Fruit fly (Drosophila melanogaster) whole organism, embryonic: ENCODE results near the gene COX7AL2.
A peak's percentile ranks its signal among the peaks of the same experiment; 100 is the strongest.

Experiments
- ATbp ChIP-seq: fragments of 200-800 bp; sonication (Bioruptor generic); optimal IDR thresholded peaks from 2 replicates; lab custom pipeline; 2017; ENCODE audit warnings: missing biosample characterization, mild to moderate bottlenecking, missing genetic modification characterization, missing genetic modification reagents
- Ada2b ChIP-seq: fragments of 200-800 bp; sonication (Bioruptor generic); IDR thresholded peaks from 2 replicates; pipeline ENCODE4 v1.3.6; 2022; ENCODE audit warnings: missing biosample characterization, missing genetic modification characterization
- Asciz ChIP-seq: fragments of 200-800 bp; sonication (Bioruptor generic); optimal IDR thresholded peaks from 2 replicates; lab custom pipeline; 2017; ENCODE audit warnings: missing biosample characterization, mild to moderate bottlenecking, missing genetic modification characterization, missing genetic modification reagents
- Atf3 ChIP-seq: fragments of 200-800 bp; sonication (Bioruptor generic); optimal IDR thresholded peaks from 3 replicates; lab custom pipeline; 2016; ENCODE audit warnings: missing biosample characterization, missing genetic modification characterization
- CG12219 ChIP-seq: fragments of 200-800 bp; sonication (Bioruptor generic); optimal IDR thresholded peaks from 3 replicates; lab custom pipeline; 2018; ENCODE audit warnings: missing biosample characterization, mild to moderate bottlenecking, missing genetic modification characterization
- CG12744 ChIP-seq: fragments of 200-800 bp; sonication (Bioruptor generic); optimal IDR thresholded peaks from 2 replicates; lab custom pipeline; 2016; ENCODE audit warnings: missing biosample characterization, missing genetic modification characterization
- CG16813 ChIP-seq: fragments of 200-800 bp; sonication (Bioruptor generic); IDR thresholded peaks from 3 replicates; pipeline ENCODE4 v1.3.6; 2022; ENCODE audit warnings: missing biosample characterization, missing genetic modification characterization; ENCODE audit not compliant: partially characterized antibody
- CG17359 ChIP-seq: fragments of 200-800 bp; sonication (Bioruptor generic); optimal IDR thresholded peaks from 3 replicates; lab custom pipeline; 2018; ENCODE audit warnings: missing biosample characterization, mild to moderate bottlenecking, missing genetic modification characterization, moderate library complexity
- CG17612 ChIP-seq: fragments of 200-800 bp; sonication (Bioruptor generic); IDR thresholded peaks from 2 replicates; pipeline ENCODE4 v1.3.6; 2022; ENCODE audit warnings: missing biosample characterization, missing genetic modification characterization
- CG17802 ChIP-seq: fragments of 200-800 bp; sonication (Bioruptor generic); optimal IDR thresholded peaks from 2 replicates; lab custom pipeline; 2018; ENCODE audit warnings: missing biosample characterization, mild to moderate bottlenecking, missing genetic modification characterization, moderate library complexity
- CG2116 ChIP-seq: fragments of 200-800 bp; sonication (Bioruptor generic); optimal IDR thresholded peaks from 3 replicates; lab custom pipeline; 2018; ENCODE audit warnings: missing biosample characterization, mild to moderate bottlenecking, missing genetic modification characterization
- CG31441 ChIP-seq: fragments of 200-800 bp; sonication (Bioruptor generic); IDR thresholded peaks from 2 replicates; pipeline ENCODE4 v1.3.6; 2022; ENCODE audit warnings: missing biosample characterization, missing genetic modification characterization
- CG34224 ChIP-seq: fragments of 200-800 bp; sonication (Bioruptor generic); IDR thresholded peaks from 3 replicates; pipeline ENCODE4 v1.3.6; 2022; ENCODE audit warnings: missing biosample characterization, missing genetic modification characterization; ENCODE audit not compliant: partially characterized antibody
- CG42726 ChIP-seq: fragments of 200-800 bp; sonication (Bioruptor generic); IDR thresholded peaks from 2 replicates; pipeline ENCODE4 v1.3.6; 2022; ENCODE audit warnings: missing biosample characterization, missing genetic modification characterization; ENCODE audit not compliant: partially characterized antibody
- CG4328 ChIP-seq: fragments of 200-800 bp; sonication (Bioruptor generic); optimal IDR thresholded peaks from 3 replicates; lab custom pipeline; 2017; ENCODE audit warnings: missing biosample characterization, missing genetic modification reagents, missing genetic modification characterization
- CG5180 ChIP-seq: fragments of 200-800 bp; sonication (Bioruptor generic); optimal IDR thresholded peaks from 3 replicates; lab custom pipeline; 2017; ENCODE audit warnings: missing biosample characterization, missing genetic modification characterization, mild to moderate bottlenecking, moderate library complexity, missing genetic modification reagents
- CG6813 ChIP-seq: fragments of 200-800 bp; sonication (Bioruptor generic); optimal IDR thresholded peaks from 2 replicates; lab custom pipeline; 2017; ENCODE audit warnings: missing biosample characterization, missing genetic modification characterization, mild to moderate bottlenecking, moderate library complexity, missing genetic modification reagents
- CG7271 ChIP-seq: fragments of 200-800 bp; sonication (Bioruptor generic); optimal IDR thresholded peaks from 2 replicates; lab custom pipeline; 2018; ENCODE audit warnings: missing biosample characterization, mild to moderate bottlenecking, missing genetic modification characterization, moderate library complexity
- CG8359 ChIP-seq: fragments of 200-800 bp; sonication (Bioruptor generic); optimal IDR thresholded peaks from 2 replicates; lab custom pipeline; 2017; ENCODE audit warnings: missing biosample characterization, mild to moderate bottlenecking, missing genetic modification characterization, borderline replicate concordance
- CG8944 ChIP-seq: fragments of 200-800 bp; sonication (Bioruptor generic); optimal IDR thresholded peaks from 3 replicates; lab custom pipeline; 2016; ENCODE audit warnings: missing biosample characterization, missing genetic modification characterization
- CG9609 ChIP-seq: fragments of 200-800 bp; sonication (Bioruptor generic); optimal IDR thresholded peaks from 3 replicates; lab custom pipeline; 2016; ENCODE audit warnings: missing biosample characterization, missing genetic modification characterization
- CHES-1-like ChIP-seq: fragments of 200-800 bp; sonication (Bioruptor generic); optimal IDR thresholded peaks from 2 replicates; lab custom pipeline; 2016; ENCODE audit warnings: missing biosample characterization, missing genetic modification characterization
- Dbx ChIP-seq: fragments of 200-800 bp; sonication (Bioruptor generic); IDR thresholded peaks from 3 replicates; pipeline ENCODE4 v1.3.6; 2022; ENCODE audit warnings: missing biosample characterization, missing genetic modification characterization
- E2f1 ChIP-seq: fragments of 200-800 bp; sonication (Bioruptor generic); IDR thresholded peaks from 2 replicates; pipeline ENCODE4 v1.3.6; 2022; ENCODE audit warnings: missing biosample characterization, missing genetic modification characterization
- Eip74EF ChIP-seq, 2 experiments: fragments of 200-800 bp in 1 of 2; fragments of >200 bp in 1 of 2; sonication (Bioruptor generic) in 1 of 2; optimal IDR thresholded peaks; 2 replicates each; lab custom pipeline; 2017 to 2019; ENCODE audit warnings: missing biosample characterization in 2 of 2, missing genetic modification characterization in 2 of 2, mild to moderate bottlenecking in 1 of 2, moderate library complexity in 1 of 2
- Ptx1 ChIP-seq: fragments of 200-800 bp; sonication (Bioruptor generic); IDR thresholded peaks from 2 replicates; pipeline ENCODE4 v1.3.6; 2022; ENCODE audit warnings: missing biosample characterization, missing genetic modification characterization
- Sin3A ChIP-seq: fragments of >200 bp; optimal IDR thresholded peaks from 2 replicates; lab custom pipeline; 2018
- ac ChIP-seq: fragments of 200-800 bp; sonication (Bioruptor generic); optimal IDR thresholded peaks from 3 replicates; lab custom pipeline; 2017; ENCODE audit warnings: missing biosample characterization, mild to moderate bottlenecking, missing genetic modification characterization
- bbx ChIP-seq: fragments of 200-800 bp; sonication (Bioruptor generic); IDR thresholded peaks from 2 replicates; pipeline ENCODE4 v1.3.6; 2022; ENCODE audit warnings: missing biosample characterization, missing genetic modification characterization; ENCODE audit not compliant: partially characterized antibody
- bsh ChIP-seq, 2 experiments: fragments of 200-800 bp; sonication (Bioruptor generic); optimal IDR thresholded peaks; 2 replicates each; lab custom pipeline; 2017 to 2018; ENCODE audit warnings: mild to moderate bottlenecking in 2 of 2, missing biosample characterization in 2 of 2, missing genetic modification characterization in 2 of 2, moderate library complexity in 1 of 2
- caup ChIP-seq: fragments of 200-800 bp; sonication (Bioruptor generic); optimal IDR thresholded peaks from 3 replicates; lab custom pipeline; 2017; ENCODE audit warnings: missing biosample characterization, mild to moderate bottlenecking, missing genetic modification characterization, moderate library complexity; ENCODE audit not compliant: severe bottlenecking
- cwo ChIP-seq: fragments of 200-800 bp; sonication (Bioruptor generic); optimal IDR thresholded peaks from 3 replicates; lab custom pipeline; 2017; ENCODE audit warnings: missing biosample characterization, missing genetic modification characterization, mild to moderate bottlenecking, moderate library complexity, missing genetic modification reagents
- da ChIP-seq: fragments of 200-800 bp; sonication (Bioruptor generic); optimal IDR thresholded peaks from 2 replicates; lab custom pipeline; 2016; ENCODE audit warnings: missing biosample characterization, missing genetic modification characterization
- dmrt99B ChIP-seq: fragments of 200-800 bp; sonication (Bioruptor generic); optimal IDR thresholded peaks from 2 replicates; lab custom pipeline; 2018; ENCODE audit warnings: missing biosample characterization, mild to moderate bottlenecking, missing genetic modification characterization, moderate library complexity
- eve ChIP-seq, 2 experiments: fragments of >200 bp; optimal IDR thresholded peaks; 2 replicates each; lab custom pipeline; 2017; ENCODE audit warnings: missing biosample characterization in 2 of 2, missing genetic modification characterization in 2 of 2
- ham ChIP-seq: fragments of 200-800 bp; sonication (Bioruptor generic); IDR thresholded peaks from 2 replicates; pipeline ENCODE4 v1.3.6; 2022; ENCODE audit warnings: missing biosample characterization, missing genetic modification characterization
- lab ChIP-seq: fragments of 200-800 bp; sonication (Bioruptor generic); optimal IDR thresholded peaks from 3 replicates; lab custom pipeline; 2017; ENCODE audit warnings: missing biosample characterization, missing genetic modification characterization, mild to moderate bottlenecking, moderate library complexity, missing genetic modification reagents
- lbe ChIP-seq: fragments of 200-800 bp; sonication (Bioruptor generic); optimal IDR thresholded peaks from 2 replicates; lab custom pipeline; 2016; ENCODE audit warnings: missing biosample characterization, mild to moderate bottlenecking, missing genetic modification characterization
- luna ChIP-seq: fragments of 200-800 bp; sonication (Bioruptor generic); optimal IDR thresholded peaks from 2 replicates; lab custom pipeline; 2016; ENCODE audit warnings: missing biosample characterization, missing genetic modification characterization
- maf-S ChIP-seq: fragments of 200-800 bp; sonication (Bioruptor generic); optimal IDR thresholded peaks from 2 replicates; lab custom pipeline; 2016; ENCODE audit warnings: missing biosample characterization, missing genetic modification characterization
- org-1 ChIP-seq: fragments of 200-800 bp; sonication (Bioruptor generic); optimal IDR thresholded peaks from 2 replicates; lab custom pipeline; 2017; ENCODE audit warnings: missing biosample characterization, missing genetic modification characterization
- pb ChIP-seq: fragments of 200-800 bp; sonication (Bioruptor generic); optimal IDR thresholded peaks from 3 replicates; lab custom pipeline; 2016; ENCODE audit warnings: missing biosample characterization, missing genetic modification characterization
- pfk ChIP-seq: fragments of 200-800 bp; sonication (Bioruptor generic); optimal IDR thresholded peaks from 2 replicates; lab custom pipeline; 2018; ENCODE audit warnings: missing biosample characterization, mild to moderate bottlenecking, missing genetic modification characterization, moderate library complexity
- pros ChIP-seq: fragments of 200-800 bp; sonication (Bioruptor generic); optimal IDR thresholded peaks from 3 replicates; lab custom pipeline; 2019; ENCODE audit warnings: missing biosample characterization, mild to moderate bottlenecking, missing genetic modification characterization, moderate library complexity
- rib ChIP-seq: fragments of 200-800 bp; sonication (Bioruptor generic); IDR thresholded peaks from 2 replicates; pipeline ENCODE4 v1.3.6; 2022; ENCODE audit warnings: missing biosample characterization, missing genetic modification characterization
- sc ChIP-seq, 3 experiments: fragments of >200 bp in 2 of 3; fragments of 200-800 bp in 1 of 3; sonication (Bioruptor generic) in 1 of 3; optimal IDR thresholded peaks; 2 replicates in 2 of 3; 3 replicates in 1 of 3; lab custom pipeline; 2017; ENCODE audit warnings: mild to moderate bottlenecking in 1 of 3, missing biosample characterization in 1 of 3, missing genetic modification characterization in 1 of 3, missing genetic modification reagents in 1 of 3
- shn ChIP-seq: fragments of 200-800 bp; sonication (Bioruptor generic); optimal IDR thresholded peaks from 3 replicates; lab custom pipeline; 2016; ENCODE audit warnings: missing biosample characterization, missing genetic modification characterization
- tup ChIP-seq: fragments of 200-800 bp; sonication (Bioruptor generic); optimal IDR thresholded peaks from 2 replicates; lab custom pipeline; 2016; ENCODE audit warnings: missing biosample characterization, mild to moderate bottlenecking, missing genetic modification characterization, moderate library complexity
- z ChIP-seq: fragments of 200-800 bp; sonication (Bioruptor generic); IDR thresholded peaks from 3 replicates; pipeline ENCODE4 v1.3.6; 2022; ENCODE audit warnings: missing biosample characterization, missing genetic modification characterization

Gene COX7AL2

DNA sequence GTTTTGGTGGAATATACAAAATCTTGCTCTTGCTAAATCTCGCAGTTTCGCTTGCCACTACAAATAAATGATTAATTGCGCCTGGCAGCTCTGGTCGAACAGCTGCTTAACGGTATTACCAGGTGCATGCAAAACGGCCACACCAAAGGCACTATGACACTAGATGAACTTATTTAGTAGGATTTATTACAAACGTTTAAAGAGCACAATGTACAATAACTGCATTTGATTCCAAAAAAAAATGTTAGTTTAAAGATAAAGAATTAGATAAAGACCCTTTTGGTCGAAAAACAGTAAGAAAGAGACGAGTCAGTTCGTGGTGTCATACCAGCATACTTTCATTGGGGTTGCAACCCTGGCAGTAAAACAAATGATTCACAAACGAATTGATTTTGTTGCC, 50.5 kb downstream of the COX7AL2 start, which contains the start of the genes CG11723 and Tbcd:
Gene CG11723 (minus strand): TSS at position 68 of the 400 bp plus-strand sequence.
Gene Tbcd (plus strand): TSS at position 311 of the 400 bp plus-strand sequence.
- peak; percentile 89 for TF ChIP-seq CG9609
- TF ChIP-seq CG4328 (GFP tag; lab: Kevin White, UChicago) = no peak
- peak; percentile 50 for TF ChIP-seq ac (GFP tag; lab: Kevin White, UChicago)
- peak; percentile 66 for TF ChIP-seq CG34224 (GFP tag; lab: Robert Waterston, UW)
- no peak for TF ChIP-seq dmrt99B (tag; lab: Kevin White, UChicago)
- TF ChIP-seq tup (GFP tag; lab: Kevin White, UChicago) = peak; percentile 62
- TF ChIP-seq Atf3 (GFP tag; lab: Kevin White, UChicago) = peak; percentile 83
- TF ChIP-seq CG17359 (tag; lab: Kevin White, UChicago) = no peak
- TF ChIP-seq CG16813 (GFP tag; lab: Robert Waterston, UW) = peak; percentile 17; the same call in 1 of the 3 replicates
- TF ChIP-seq E2f1 = peak; percentile 90
- peak; percentile 68 for TF ChIP-seq org-1
- TF ChIP-seq CG17612 = peak; percentile 77
- peak; percentile 91 for TF ChIP-seq Ada2b (GFP tag; lab: Robert Waterston, UW)
- TF ChIP-seq rib (GFP tag; lab: Robert Waterston, UW) = peak; percentile 85
- peak; percentile 81 for TF ChIP-seq Sin3A (lab: Kevin White, UChicago)
- no peak for TF ChIP-seq cwo (GFP tag; lab: Kevin White, UChicago)
- peak; percentile 63; the same call in 1 of the 2 replicates for TF ChIP-seq ham (GFP tag; lab: Robert Waterston, UW)
- TF ChIP-seq CG12744 (GFP tag; lab: Kevin White, UChicago) = peak; percentile 73
- TF ChIP-seq Dbx (GFP tag; lab: Robert Waterston, UW) = peak; percentile 87
- peak; percentile 48 for TF ChIP-seq CG8359 (GFP tag; lab: Kevin White, UChicago)
- no peak for TF ChIP-seq Asciz (GFP tag; lab: Kevin White, UChicago)
- TF ChIP-seq da (GFP tag; lab: Kevin White, UChicago) = peak; percentile 78
- no peak for TF ChIP-seq Eip74EF (GFP tag; optimal IDR thresholded peaks at IDR 0.05; lab: Kevin White, UChicago)
- TF ChIP-seq luna (GFP tag; lab: Kevin White, UChicago) = peak; percentile 57
- no peak for TF ChIP-seq eve (GFP tag; optimal IDR thresholded peaks at IDR 0.05; lab: Kevin White, UChicago)
- no peak for TF ChIP-seq CG5180 (GFP tag; lab: Kevin White, UChicago)
- no peak for TF ChIP-seq lbe (GFP tag; lab: Kevin White, UChicago)
- TF ChIP-seq CG7271 (tag; lab: Kevin White, UChicago) = peak; percentile 56
- no peak for TF ChIP-seq sc (optimal IDR thresholded peaks at IDR 0.05; lab: Kevin White, UChicago)
- TF ChIP-seq sc (GFP tag; optimal IDR thresholded peaks at IDR 0.05; lab: Kevin White, UChicago) = peak; percentile 61
- peak; percentile 26; the same call in 1 of the 3 replicates for TF ChIP-seq z
- TF ChIP-seq CG31441 (GFP tag; lab: Robert Waterston, UW) = no peak
- TF ChIP-seq pfk (GFP tag; lab: Kevin White, UChicago) = peak; percentile 63
- peak; percentile 87 for TF ChIP-seq shn (GFP tag; lab: Kevin White, UChicago)
- peak; percentile 74 for TF ChIP-seq CG2116 (GFP tag; lab: Kevin White, UChicago)
- TF ChIP-seq caup (GFP tag; lab: Kevin White, UChicago) = peak; percentile 87
- TF ChIP-seq CG42726 (GFP tag; lab: Robert Waterston, UW) = no peak
- 0 out of 2 replicates have a peak, but pooled peaks have one; percentile 27 for TF ChIP-seq bbx (GFP tag; lab: Robert Waterston, UW)
- peak; percentile 87 for TF ChIP-seq CHES-1-like (GFP tag; lab: Kevin White, UChicago)
- no peak for TF ChIP-seq ATbp
- no peak for TF ChIP-seq CG6813 (GFP tag; lab: Kevin White, UChicago)
- peak; percentile 71 for TF ChIP-seq CG17802 (tag; lab: Kevin White, UChicago)
- peak; percentile 95 for TF ChIP-seq Ptx1 (GFP tag; lab: Robert Waterston, UW)
- no peak for TF ChIP-seq lab
- peak; percentile 73 for TF ChIP-seq maf-S (GFP tag; lab: Kevin White, UChicago)
- TF ChIP-seq CG8944 (GFP tag; lab: Kevin White, UChicago) = peak; percentile 88
- TF ChIP-seq pros (GFP tag; lab: Kevin White, UChicago) = no peak
- peak; percentile 48 to 88 for TF ChIP-seq bsh (GFP tag; optimal IDR thresholded peaks at IDR 0.05; lab: Kevin White, UChicago)
- TF ChIP-seq pb (GFP tag; lab: Kevin White, UChicago) = peak; percentile 83
- TF ChIP-seq CG12219 = peak; percentile 80
